Worm (Caenorhabditis elegans) whole organism, L1 larva: ENCODE measurements around the gene C35C5.8.
A peak's percentile ranks its signal among the peaks of the same experiment; 100 is the strongest.

Experiments
- C34B4.2 ChIP-seq: sonication (generic microtip); optimal IDR thresholded peaks from 2 replicates; lab custom pipeline; 2017; ENCODE audit warnings: mild to moderate bottlenecking, missing genetic modification characterization, missing compliant biosample characterization
- F16B12.6 ChIP-seq: fragments of 150-350 bp; optimal IDR thresholded peaks from 2 replicates; lab custom pipeline; 2014; ENCODE audit warnings: missing biosample characterization, missing genetic modification characterization
- alr-1 ChIP-seq: fragments of 200-800 bp; sonication (Bioruptor generic); optimal IDR thresholded peaks from 2 replicates; lab custom pipeline; 2018; ENCODE audit warnings: borderline replicate concordance, mild to moderate bottlenecking, missing genetic modification characterization, missing compliant biosample characterization
- aly-2 ChIP-seq: fragments of 150-350 bp; optimal IDR thresholded peaks from 2 replicates; lab custom pipeline; 2014; ENCODE audit warnings: missing biosample characterization, missing genetic modification characterization
- ama-1 ChIP-seq: fragments of 150-350 bp; optimal IDR thresholded peaks from 2 replicates; lab custom pipeline; 2014
- blmp-1 ChIP-seq: fragments of 150-350 bp; optimal IDR thresholded peaks from 2 replicates; lab custom pipeline; 2014; ENCODE audit warnings: missing biosample characterization, missing genetic modification characterization
- ceh-88 ChIP-seq: fragments of 200-800 bp; sonication (Bioruptor generic); IDR thresholded peaks from 2 replicates; pipeline ENCODE4 v1.3.6; 2022; ENCODE audit warnings: missing genetic modification characterization, missing compliant biosample characterization
- ces-1 ChIP-seq: fragments of 150-350 bp; optimal IDR thresholded peaks from 2 replicates; lab custom pipeline; 2014; ENCODE audit warnings: missing biosample characterization, missing genetic modification reagents, missing genetic modification characterization
- dpl-1 ChIP-seq, 3 experiments: fragments of 150-350 bp in 2 of 3; sonication (generic microtip) in 1 of 3; optimal IDR thresholded peaks; 2 replicates each; lab custom pipeline; 2014 to 2017; ENCODE audit warnings: missing biosample characterization in 3 of 3, missing genetic modification characterization in 3 of 3, missing genetic modification reagents in 3 of 3
- efl-1 ChIP-seq, 4 experiments: fragments of 150-350 bp; optimal IDR thresholded peaks in 3 of 4; peaks in 1 of 4; 1 replicate in 1 of 4; 2 replicates in 3 of 4; lab custom pipeline; 2014; ENCODE audit warnings: missing biosample characterization in 2 of 4, missing genetic modification characterization in 2 of 4, missing genetic modification reagents in 2 of 4
- egl-13 ChIP-seq: sonication (generic microtip); optimal IDR thresholded peaks from 2 replicates; lab custom pipeline; 2016; ENCODE audit warnings: missing genotype, missing genetic modification reagents, missing genetic modification characterization, missing compliant biosample characterization
- elt-2 ChIP-seq: sonication (generic microtip); optimal IDR thresholded peaks from 2 replicates; lab custom pipeline; 2016; ENCODE audit warnings: missing genetic modification characterization, mild to moderate bottlenecking, inconsistent platforms, missing compliant biosample characterization, missing genetic modification reagents
- elt-3 ChIP-seq, 6 experiments: fragments of 150-350 bp in 1 of 6; sonication (generic microtip); optimal IDR thresholded peaks; 2 replicates each; lab custom pipeline; 2017 to 2018; ENCODE audit warnings: missing biosample characterization in 6 of 6, missing genetic modification characterization in 6 of 6, inconsistent platforms in 1 of 6
- fkh-10 ChIP-seq: sonication (generic microtip); optimal IDR thresholded peaks from 2 replicates; lab custom pipeline; 2017; ENCODE audit warnings: missing biosample characterization, missing genetic modification reagents, missing genetic modification characterization
- hlh-17 ChIP-seq: fragments of 200-800 bp; sonication (Bioruptor generic); optimal IDR thresholded peaks from 2 replicates; lab custom pipeline; 2018; ENCODE audit warnings: missing genetic modification characterization, mild to moderate bottlenecking, missing compliant biosample characterization, moderate library complexity, borderline replicate concordance
- lin-13 ChIP-seq: fragments of 150-350 bp; optimal IDR thresholded peaks from 2 replicates; lab custom pipeline; 2014; ENCODE audit warnings: missing biosample characterization, missing genetic modification reagents, missing genetic modification characterization
- lin-15B ChIP-seq: fragments of 150-350 bp; sonication (generic microtip); optimal IDR thresholded peaks from 3 replicates; lab custom pipeline; 2014; ENCODE audit warnings: missing biosample characterization, missing genetic modification characterization
- lin-35 ChIP-seq, 2 experiments: fragments of 150-350 bp; optimal IDR thresholded peaks; 2 replicates each; lab custom pipeline; 2014; ENCODE audit warnings: missing biosample characterization in 2 of 2, missing genetic modification characterization in 2 of 2, missing genetic modification reagents in 2 of 2
- lin-39 ChIP-seq: fragments of 150-350 bp; optimal IDR thresholded peaks from 2 replicates; lab custom pipeline; 2014; ENCODE audit warnings: missing biosample characterization, missing genetic modification reagents, missing genetic modification characterization
- lir-3 ChIP-seq: sonication (generic microtip); optimal IDR thresholded peaks from 2 replicates; lab custom pipeline; 2016; ENCODE audit warnings: mild to moderate bottlenecking, missing genetic modification characterization, moderate library complexity, missing compliant biosample characterization; ENCODE audit not compliant: poor library complexity
- lsy-2 ChIP-seq, 2 experiments: fragments of 150-350 bp; optimal IDR thresholded peaks; 2 replicates each; lab custom pipeline; 2014; ENCODE audit warnings: missing biosample characterization in 2 of 2, missing genetic modification characterization in 2 of 2
- mab-9 ChIP-seq: fragments of 200-800 bp; sonication (Bioruptor generic); IDR thresholded peaks from 2 replicates; pipeline ENCODE4 v1.3.6; 2022; ENCODE audit warnings: missing genetic modification reagents, missing genetic modification characterization, missing compliant biosample characterization
- mdl-1 ChIP-seq, 2 experiments: fragments of 150-350 bp; optimal IDR thresholded peaks; 2 replicates each; lab custom pipeline; 2014 to 2017; ENCODE audit warnings: missing biosample characterization in 2 of 2, missing genetic modification characterization in 2 of 2, inconsistent platforms in 1 of 2
- nhr-12 ChIP-seq: sonication (generic microtip); optimal IDR thresholded peaks from 2 replicates; lab custom pipeline; 2017; ENCODE audit warnings: missing biosample characterization, missing genetic modification characterization
- nhr-19 ChIP-seq: fragments of 200-800 bp; sonication (Bioruptor generic); conservative IDR thresholded peaks from 2 replicates; pipeline ENCODE4 v1.3.6; 2022; ENCODE audit warnings: missing genetic modification characterization, missing compliant biosample characterization
- nhr-20 ChIP-seq: sonication (generic microtip); optimal IDR thresholded peaks from 2 replicates; lab custom pipeline; 2016; ENCODE audit warnings: mild to moderate bottlenecking, missing genetic modification characterization, missing compliant biosample characterization
- nhr-237 ChIP-seq: fragments of 150-350 bp; optimal IDR thresholded peaks from 2 replicates; lab custom pipeline; 2014; ENCODE audit warnings: missing biosample characterization, missing genetic modification characterization
- nhr-47 ChIP-seq: sonication (generic microtip); optimal IDR thresholded peaks from 2 replicates; lab custom pipeline; 2016; ENCODE audit warnings: mild to moderate bottlenecking, missing genetic modification characterization, moderate library complexity, missing compliant biosample characterization
- nhr-71 ChIP-seq: sonication (generic microtip); optimal IDR thresholded peaks from 2 replicates; lab custom pipeline; 2016; ENCODE audit warnings: mild to moderate bottlenecking, missing genetic modification characterization, moderate library complexity, missing compliant biosample characterization
- nhr-76 ChIP-seq: sonication (generic microtip); optimal IDR thresholded peaks from 2 replicates; lab custom pipeline; 2017; ENCODE audit warnings: missing biosample characterization, missing genetic modification characterization
- nhr-85 ChIP-seq: sonication (generic microtip); peaks from one replicate; lab custom pipeline; 2016; ENCODE audit warnings: missing genetic modification characterization, inconsistent platforms, missing compliant biosample characterization
- nhr-90 ChIP-seq: sonication (generic microtip); optimal IDR thresholded peaks from 2 replicates; lab custom pipeline; 2016; ENCODE audit warnings: mild to moderate bottlenecking, missing genetic modification characterization, missing compliant biosample characterization; ENCODE audit not compliant: poor library complexity
- pax-3 ChIP-seq: fragments of 200-800 bp; sonication (Bioruptor generic); optimal IDR thresholded peaks from 2 replicates; lab custom pipeline; 2018; ENCODE audit warnings: mild to moderate bottlenecking, missing genetic modification characterization, moderate library complexity, missing compliant biosample characterization
- rnt-1 ChIP-seq: sonication (generic microtip); optimal IDR thresholded peaks from 2 replicates; lab custom pipeline; 2016; ENCODE audit warnings: mild to moderate bottlenecking, missing genetic modification characterization, moderate library complexity, missing compliant biosample characterization
- snu-23 ChIP-seq: sonication (generic microtip); optimal IDR thresholded peaks from 2 replicates; lab custom pipeline; 2016; ENCODE audit warnings: missing genetic modification characterization, missing compliant biosample characterization
- sox-4 ChIP-seq: sonication (generic microtip); optimal IDR thresholded peaks from 2 replicates; lab custom pipeline; 2016; ENCODE audit warnings: missing genetic modification characterization, missing compliant biosample characterization
- sup-37 ChIP-seq: fragments of 200-800 bp; sonication (Bioruptor generic); optimal IDR thresholded peaks from 2 replicates; lab custom pipeline; 2018; ENCODE audit warnings: mild to moderate bottlenecking, missing genetic modification characterization, missing compliant biosample characterization
- swsn-7 ChIP-seq: sonication (generic microtip); optimal IDR thresholded peaks from 2 replicates; lab custom pipeline; 2016; ENCODE audit warnings: missing genetic modification characterization, missing compliant biosample characterization
- tbx-2 ChIP-seq: sonication (generic microtip); optimal IDR thresholded peaks from 2 replicates; lab custom pipeline; 2016; ENCODE audit warnings: missing genetic modification characterization, missing compliant biosample characterization
- unc-130 ChIP-seq: fragments of 150-350 bp; optimal IDR thresholded peaks from 2 replicates; lab custom pipeline; 2017; ENCODE audit warnings: missing biosample characterization, missing genetic modification characterization, inconsistent platforms
- unc-30 ChIP-seq: sonication (generic microtip); optimal IDR thresholded peaks from 2 replicates; lab custom pipeline; 2017; ENCODE audit warnings: missing biosample characterization, missing genetic modification characterization
- unc-62 ChIP-seq: fragments of 150-350 bp; optimal IDR thresholded peaks from 2 replicates; lab custom pipeline; 2014; ENCODE audit warnings: missing biosample characterization, missing genetic modification reagents, missing genetic modification characterization
- unc-98 ChIP-seq: fragments of 200-800 bp; sonication (Bioruptor generic); IDR thresholded peaks from 2 replicates; pipeline ENCODE4 v1.3.6; 2022; ENCODE audit warnings: missing genetic modification characterization, missing compliant biosample characterization
- xbp-1 ChIP-seq: sonication (generic microtip); optimal IDR thresholded peaks from 2 replicates; lab custom pipeline; 2016; ENCODE audit warnings: missing genetic modification characterization, missing compliant biosample characterization
- ztf-4 ChIP-seq: fragments of 150-350 bp; optimal IDR thresholded peaks from 2 replicates; lab custom pipeline; 2014; ENCODE audit warnings: missing biosample characterization, missing genetic modification characterization

C35C5.8 gene

ce11 chrX:11522058-11522757, 11.2 kb upstream of the C35C5.8 start, which contains the start of gene sdc-2 (continued):
- TF ChIP-seq rnt-1 (tag; lab: Kevin White, UChicago) = peak; percentile 70
- peak; percentile 12 for TF ChIP-seq lin-13 (GFP tag; lab: Kevin White, UChicago)
- peak; percentile 43 for TF ChIP-seq nhr-237 (tag; lab: Kevin White, UChicago)
- TF ChIP-seq swsn-7 = peak; percentile 68
- TF ChIP-seq unc-130 = no peak
- TF ChIP-seq fkh-10 = peak; percentile 37
- TF ChIP-seq lsy-2 (tag; optimal IDR thresholded peaks at IDR 0.05; lab: Kevin White, UChicago) = no peak
- TF ChIP-seq nhr-47 = peak; percentile 82
- peak; percentile 53 for TF ChIP-seq egl-13 (tag; lab: Kevin White, UChicago)

- TF ChIP-seq elt-2 = no peak
- TF ChIP-seq unc-130 = no peak
- TF ChIP-seq sox-4 (tag; lab: Kevin White, UChicago) = no peak
- no peak for TF ChIP-seq lir-3 (tag; lab: Kevin White, UChicago)
- no peak for TF ChIP-seq alr-1 (tag; lab: Kevin White, UChicago)
- no peak for TF ChIP-seq nhr-76 (tag; lab: Kevin White, UChicago)
- no peak for TF ChIP-seq C34B4.2 (tag; lab: Kevin White, UChicago)
- TF ChIP-seq efl-1 (optimal IDR thresholded peaks at IDR 0.05; lab: Kevin White, UChicago) = no peak
- no peak for TF ChIP-seq efl-1 (GFP tag; optimal IDR thresholded peaks at IDR 0.05 in 1 of 2; lab: Kevin White, UChicago)
- TF ChIP-seq F16B12.6 = no peak
Observed at ce11 chrX:11523704-11524103, 9.7 kb upstream of the C35C5.8 start.

ce11 chrX:11534443-11534842, 1.1 kb downstream of the C35C5.8 start:
- TF ChIP-seq xbp-1 (tag; lab: Kevin White, UChicago) (no peak), nhr-19 (0 out of 2 replicates have a peak, but pooled peaks have one; percentile 35), nhr-12 (tag; lab: Kevin White, UChicago) (no peak), nhr-85 (peak; percentile 13), blmp-1 (peak; percentile 62), elt-3 (tag; optimal IDR thresholded peaks at IDR 0.05; lab: Kevin White, UChicago) (peak in 2 of 6 experiments; percentile 11 to 73), nhr-20 (tag; lab: Kevin White, UChicago) (peak; percentile 52), efl-1 (optimal IDR thresholded peaks at IDR 0.05; lab: Kevin White, UChicago) (no peak), efl-1 (GFP tag; optimal IDR thresholded peaks at IDR 0.05 in 1 of 2; lab: Kevin White, UChicago) (peak in 1 of 2 experiments; percentile 18), unc-62 (GFP tag; lab: Kevin White, UChicago) (no peak), mab-9 (GFP tag; lab: Robert Waterston, UW) (no peak)

ce11 chrX:11536408-11536807, 3.0 kb downstream of the C35C5.8 start, which contains the start of gene C35C5.9:
C35C5.9 (plus strand) TSS chrX:11536568.
- no peak for TF ChIP-seq pax-3 (tag; lab: Kevin White, UChicago)
- TF ChIP-seq sup-37 (GFP tag; lab: Kevin White, UChicago) = no peak
- no peak for TF ChIP-seq C34B4.2 (tag; lab: Kevin White, UChicago)
- TF ChIP-seq nhr-20 (tag; lab: Kevin White, UChicago) = peak; percentile 81
- no peak for TF ChIP-seq lin-39
- TF ChIP-seq efl-1 (optimal IDR thresholded peaks at IDR 0.05; lab: Kevin White, UChicago) = no peak
- TF ChIP-seq efl-1 (GFP tag; optimal IDR thresholded peaks at IDR 0.05 in 1 of 2; lab: Kevin White, UChicago) = peak in 1 of 2 experiments; percentile 89
- TF ChIP-seq unc-30 (tag; lab: Kevin White, UChicago) = no peak
- TF ChIP-seq unc-98 (GFP tag; lab: Robert Waterston, UW) = no peak
- TF ChIP-seq nhr-90 (tag; lab: Kevin White, UChicago) = peak; percentile 63
- no peak for TF ChIP-seq aly-2 (tag; lab: Kevin White, UChicago)
- peak in 1 of 3 experiments; percentile 10 for TF ChIP-seq dpl-1 (GFP tag; optimal IDR thresholded peaks at IDR 0.05; lab: Kevin White, UChicago)
- peak; percentile 39 for TF ChIP-seq tbx-2
- peak; percentile 67 for TF ChIP-seq snu-23 (GFP tag; lab: Kevin White, UChicago)
- no peak for TF ChIP-seq lin-15B
- no peak for TF ChIP-seq ces-1
- TF ChIP-seq mdl-1 (tag; optimal IDR thresholded peaks at IDR 0.05; lab: Kevin White, UChicago) = peak in 1 of 2 experiments; percentile 37
- TF ChIP-seq elt-3 (tag; optimal IDR thresholded peaks at IDR 0.05; lab: Kevin White, UChicago) = peak in 2 of 6 experiments; percentile 51 to 56
- peak in 1 of 2 experiments; percentile 65 for TF ChIP-seq lin-35 (GFP tag; optimal IDR thresholded peaks at IDR 0.05; lab: Kevin White, UChicago)
- TF ChIP-seq ztf-4 (tag; lab: Kevin White, UChicago) = no peak
- TF ChIP-seq nhr-85 = peak; percentile 89
- TF ChIP-seq F16B12.6 = no peak
- no peak for TF ChIP-seq ama-1 (lab: Kevin White, UChicago)
- TF ChIP-seq ceh-88 (GFP tag; lab: Robert Waterston, UW) = no peak
- peak; percentile 49 for TF ChIP-seq nhr-71 (tag; lab: Kevin White, UChicago)
- TF ChIP-seq hlh-17 (GFP tag; lab: Kevin White, UChicago) = no peak
